Worm (Caenorhabditis elegans): ENCODE data around the gene nlp-6.

- TF ChIP-seq ztf-29 (GFP tag; IDR thresholded peaks at IDR 0.05) (no peak), cog-1 (tag; optimal IDR thresholded peaks at IDR 0.05) (no peak), flt-1 (GFP tag; IDR thresholded peaks at IDR 0.05) (no peak), klf-2 (GFP tag; conservative IDR thresholded peaks at IDR 0.05) (no peak)
Measured at ce11 chrX:17694669-17695282, 32.5 kb downstream of the nlp-6 start, which contains the start of gene cgt-2.

Measured in whole organism, midembryonic.